Fruit fly (Drosophila melanogaster) whole organism, embryonic: ENCODE measurements around the gene CG13081.

Experiments used
- Abd-B ChIP-seq: fragments of 200-800 bp; sonication (Bioruptor generic); optimal IDR thresholded peaks from 2 replicates; lab custom pipeline; 2018; ENCODE audit warnings: missing biosample characterization, mild to moderate bottlenecking, missing genetic modification characterization, moderate library complexity
- Adf1 ChIP-seq: fragments of 200-800 bp; sonication (Bioruptor generic); IDR thresholded peaks from 2 replicates; pipeline ENCODE4 v1.3.6; 2022; ENCODE audit warnings: missing biosample characterization, missing genetic modification characterization
- Atf-2 ChIP-seq: fragments of 200-800 bp; sonication (Bioruptor generic); optimal IDR thresholded peaks from 2 replicates; lab custom pipeline; 2016; ENCODE audit warnings: missing biosample characterization, missing genetic modification characterization
- Awh ChIP-seq: fragments of 200-800 bp; sonication (Bioruptor generic); IDR thresholded peaks from 2 replicates; pipeline ENCODE4, ENCODE4 v1.3.6; 2022; ENCODE audit warnings: missing biosample characterization, missing genetic modification characterization
- C15 ChIP-seq: fragments of 200-800 bp; sonication (Bioruptor generic); IDR thresholded peaks from 3 replicates; pipeline ENCODE4 v1.3.6; 2022; ENCODE audit warnings: missing biosample characterization, missing genetic modification characterization
- CG10209 ChIP-seq: fragments of 200-800 bp; sonication (Bioruptor generic); optimal IDR thresholded peaks from 3 replicates; lab custom pipeline; 2017; ENCODE audit warnings: missing biosample characterization, mild to moderate bottlenecking, missing genetic modification characterization, missing genetic modification reagents
- CG10321 ChIP-seq: fragments of 200-800 bp; sonication (Bioruptor generic); IDR thresholded peaks from 2 replicates; pipeline ENCODE4 v1.3.6; 2022; ENCODE audit warnings: missing biosample characterization, missing genetic modification characterization
- CG12104 ChIP-seq: fragments of 200-800 bp; sonication (Bioruptor generic); optimal IDR thresholded peaks from 3 replicates; lab custom pipeline; 2016; ENCODE audit warnings: missing biosample characterization, missing genetic modification characterization
- CG14441 ChIP-seq: fragments of 200-800 bp; sonication (Bioruptor generic); IDR thresholded peaks from 2 replicates; pipeline ENCODE4 v1.3.6; 2022; ENCODE audit warnings: missing biosample characterization, missing genetic modification characterization
- CG14710 ChIP-seq: fragments of 200-800 bp; sonication (Bioruptor generic); optimal IDR thresholded peaks from 3 replicates; lab custom pipeline; 2019; ENCODE audit warnings: missing biosample characterization, mild to moderate bottlenecking, missing genetic modification characterization, moderate library complexity
- CG15073 ChIP-seq: fragments of 200-800 bp; sonication (Bioruptor generic); optimal IDR thresholded peaks from 2 replicates; lab custom pipeline; 2016; ENCODE audit warnings: missing biosample characterization, missing genetic modification characterization
- CG2202 ChIP-seq: fragments of 200-800 bp; sonication (Bioruptor generic); optimal IDR thresholded peaks from 2 replicates; lab custom pipeline; 2018; ENCODE audit warnings: missing biosample characterization, mild to moderate bottlenecking, missing genetic modification characterization
- CG31441 ChIP-seq: fragments of 200-800 bp; sonication (Bioruptor generic); IDR thresholded peaks from 2 replicates; pipeline ENCODE4 v1.3.6; 2022; ENCODE audit warnings: missing biosample characterization, missing genetic modification characterization
- CG3163 ChIP-seq: fragments of 200-800 bp; sonication (Bioruptor generic); optimal IDR thresholded peaks from 3 replicates; lab custom pipeline; 2016; ENCODE audit warnings: missing biosample characterization, missing genetic modification characterization
- CG33557 ChIP-seq: fragments of 200-800 bp; sonication (Bioruptor generic); optimal IDR thresholded peaks from 2 replicates; lab custom pipeline; 2019; ENCODE audit warnings: missing biosample characterization, mild to moderate bottlenecking, missing genetic modification characterization, moderate library complexity
- CG34422 ChIP-seq: fragments of 200-800 bp; sonication (Bioruptor generic); IDR thresholded peaks from 3 replicates; pipeline ENCODE4 v1.3.6; 2022; ENCODE audit warnings: missing biosample characterization, missing genetic modification characterization
- CG6654 ChIP-seq: fragments of 200-800 bp; sonication (Bioruptor generic); optimal IDR thresholded peaks from 2 replicates; lab custom pipeline; 2017; ENCODE audit warnings: missing biosample characterization, mild to moderate bottlenecking, missing genetic modification characterization
- CG6683 ChIP-seq: fragments of 200-800 bp; sonication (Bioruptor generic); optimal IDR thresholded peaks from 2 replicates; lab custom pipeline; 2017; ENCODE audit warnings: missing biosample characterization, mild to moderate bottlenecking, missing genetic modification characterization, missing genetic modification reagents
- CG6765 ChIP-seq: fragments of 200-800 bp; sonication (Bioruptor generic); optimal IDR thresholded peaks from 3 replicates; lab custom pipeline; 2017; ENCODE audit warnings: missing biosample characterization, mild to moderate bottlenecking, missing genetic modification characterization
- CG7786 ChIP-seq: fragments of 200-800 bp; sonication (Bioruptor generic); optimal IDR thresholded peaks from 2 replicates; lab custom pipeline; 2016; ENCODE audit warnings: missing biosample characterization, missing genetic modification characterization
- CG9727 ChIP-seq: fragments of 200-800 bp; sonication (Bioruptor generic); optimal IDR thresholded peaks from 3 replicates; lab custom pipeline; 2017; ENCODE audit warnings: missing biosample characterization, mild to moderate bottlenecking, missing genetic modification characterization
- Dfd ChIP-seq, 2 experiments: fragments of >200 bp; optimal IDR thresholded peaks; 2 replicates each; lab custom pipeline; 2017; ENCODE audit warnings: missing biosample characterization in 2 of 2, missing genetic modification characterization in 2 of 2
- E2f2 ChIP-seq: fragments of 200-800 bp; sonication (Bioruptor generic); IDR thresholded peaks from 2 replicates; pipeline ENCODE4 v1.3.6; 2022; ENCODE audit warnings: missing biosample characterization, missing genetic modification characterization
- Fer2 ChIP-seq: fragments of 200-800 bp; sonication (Bioruptor generic); optimal IDR thresholded peaks from 2 replicates; lab custom pipeline; 2018; ENCODE audit warnings: missing biosample characterization, mild to moderate bottlenecking, missing genetic modification characterization, moderate library complexity
- HLH54F ChIP-seq: fragments of 200-800 bp; sonication (Bioruptor generic); optimal IDR thresholded peaks from 3 replicates; lab custom pipeline; 2016; ENCODE audit warnings: missing biosample characterization, missing genetic modification characterization
- Max ChIP-seq: fragments of 200-800 bp; sonication (Bioruptor generic); optimal IDR thresholded peaks from 2 replicates; lab custom pipeline; 2016; ENCODE audit warnings: missing biosample characterization, mild to moderate bottlenecking, missing genetic modification characterization
- Med ChIP-seq: fragments of 200-800 bp; sonication (Bioruptor generic); peaks from one replicate; lab custom pipeline; 2016; ENCODE audit warnings: missing biosample characterization, missing genetic modification characterization, mild to moderate bottlenecking, inconsistent platforms, moderate library complexity
- NK7.1 ChIP-seq: fragments of 200-800 bp; sonication (Bioruptor generic); optimal IDR thresholded peaks from 3 replicates; lab custom pipeline; 2016; ENCODE audit warnings: missing biosample characterization, missing genetic modification characterization
- Neu2 ChIP-seq: fragments of 200-800 bp; sonication (Bioruptor generic); optimal IDR thresholded peaks from 3 replicates; lab custom pipeline; 2016; ENCODE audit warnings: missing biosample characterization, missing genetic modification characterization, borderline replicate concordance
- Side ChIP-seq: fragments of 200-800 bp; sonication (Bioruptor generic); optimal IDR thresholded peaks from 2 replicates; lab custom pipeline; 2016; ENCODE audit warnings: missing biosample characterization, missing genetic modification characterization
- Vsx1 ChIP-seq: fragments of 200-800 bp; sonication (Bioruptor generic); optimal IDR thresholded peaks from 2 replicates; lab custom pipeline; 2017; ENCODE audit warnings: missing biosample characterization, mild to moderate bottlenecking, missing genetic modification characterization, missing genetic modification reagents
- br ChIP-seq: fragments of >200 bp; optimal IDR thresholded peaks from 2 replicates; lab custom pipeline; 2017
- cg ChIP-seq: fragments of 200-800 bp; sonication (Bioruptor generic); optimal IDR thresholded peaks from 3 replicates; lab custom pipeline; 2019; ENCODE audit warnings: missing biosample characterization, mild to moderate bottlenecking, missing genetic modification characterization, moderate library complexity
- dysf ChIP-seq: fragments of 200-800 bp; sonication (Bioruptor generic); IDR thresholded peaks from 3 replicates; pipeline ENCODE4 v1.3.6; 2022; ENCODE audit warnings: missing biosample characterization, missing genetic modification characterization
- fd64A ChIP-seq: fragments of 200-800 bp; sonication (Bioruptor generic); optimal IDR thresholded peaks from 3 replicates; lab custom pipeline; 2018; ENCODE audit warnings: missing biosample characterization, mild to moderate bottlenecking, missing genetic modification characterization
- gfzf ChIP-seq: fragments of 200-800 bp; sonication (Bioruptor generic); optimal IDR thresholded peaks from 2 replicates; lab custom pipeline; 2016; ENCODE audit warnings: missing biosample characterization, mild to moderate bottlenecking, missing genetic modification characterization, moderate library complexity
- gsb ChIP-seq: fragments of 200-800 bp; sonication (Bioruptor generic); IDR thresholded peaks from 2 replicates; pipeline ENCODE4 v1.3.6; 2022; ENCODE audit warnings: missing biosample characterization, missing genetic modification characterization
- jing ChIP-seq: fragments of 200-800 bp; sonication (Bioruptor generic); optimal IDR thresholded peaks from 2 replicates; lab custom pipeline; 2018; ENCODE audit warnings: missing biosample characterization, mild to moderate bottlenecking, missing genetic modification characterization
- kah ChIP-seq: fragments of 200-800 bp; sonication (Bioruptor generic); optimal IDR thresholded peaks from 2 replicates; lab custom pipeline; 2018; ENCODE audit warnings: missing biosample characterization, mild to moderate bottlenecking, missing genetic modification characterization
- lmd ChIP-seq: fragments of 200-800 bp; sonication (Bioruptor generic); IDR thresholded peaks from 2 replicates; pipeline ENCODE4 v1.3.6; 2022; ENCODE audit warnings: missing biosample characterization, missing genetic modification characterization
- lov ChIP-seq, 2 experiments: fragments of 200-800 bp in 1 of 2; fragments of >200 bp in 1 of 2; sonication (Bioruptor generic) in 1 of 2; IDR thresholded peaks in 1 of 2; optimal IDR thresholded peaks in 1 of 2; 2 replicates in 1 of 2; 3 replicates in 1 of 2; pipeline versions ENCODE4 v1.3.6 to Lab custom; 2017 to 2022; ENCODE audit warnings: missing biosample characterization in 1 of 2, missing genetic modification characterization in 1 of 2
- mirr ChIP-seq: fragments of 200-800 bp; sonication (Bioruptor generic); optimal IDR thresholded peaks from 3 replicates; lab custom pipeline; 2018; ENCODE audit warnings: missing biosample characterization, mild to moderate bottlenecking, missing genetic modification characterization
- otp ChIP-seq: fragments of 200-800 bp; sonication (Bioruptor generic); IDR thresholded peaks from 3 replicates; pipeline ENCODE4, ENCODE4 v1.3.6; 2022; ENCODE audit warnings: missing biosample characterization, missing genetic modification characterization
- peb ChIP-seq: fragments of 200-800 bp; sonication (Bioruptor generic); IDR thresholded peaks from 2 replicates; pipeline ENCODE4 v1.3.6; 2022; ENCODE audit warnings: missing biosample characterization, missing genetic modification characterization
- shn ChIP-seq: fragments of 200-800 bp; sonication (Bioruptor generic); optimal IDR thresholded peaks from 3 replicates; lab custom pipeline; 2016; ENCODE audit warnings: missing biosample characterization, missing genetic modification characterization
- slp2 ChIP-seq: fragments of 200-800 bp; sonication (Bioruptor generic); optimal IDR thresholded peaks from 2 replicates; lab custom pipeline; 2016; ENCODE audit warnings: missing biosample characterization, missing genetic modification characterization
- ssp ChIP-seq: fragments of 200-800 bp; sonication (Bioruptor generic); IDR thresholded peaks from 2 replicates; pipeline ENCODE4 v1.3.6; 2022; ENCODE audit warnings: missing biosample characterization, missing genetic modification characterization
- tll ChIP-seq, 2 experiments: fragments of 200-800 bp in 1 of 2; fragments of >200 bp in 1 of 2; sonication (Bioruptor generic) in 1 of 2; optimal IDR thresholded peaks; 2 replicates each; lab custom pipeline; 2017 to 2019; ENCODE audit warnings: missing biosample characterization in 2 of 2, missing genetic modification characterization in 2 of 2, mild to moderate bottlenecking in 1 of 2, moderate library complexity in 1 of 2
- usp ChIP-seq: fragments of >200 bp; optimal IDR thresholded peaks from 2 replicates; lab custom pipeline; 2017; ENCODE audit warnings: missing biosample characterization, missing genetic modification characterization
- yki ChIP-seq: fragments of >200 bp; optimal IDR thresholded peaks from 3 replicates; lab custom pipeline; 2018

CG13081 gene

dm6 chr2L:19572496-19573317 is 32.3 kb downstream of the CG13081 start (continued):
- TF ChIP-seq lmd (GFP tag; lab: Robert Waterston, UW) = peak; percentile 52
- TF ChIP-seq ssp = no peak
- peak; percentile 73 for TF ChIP-seq Med
- TF ChIP-seq Side (GFP tag; lab: Kevin White, UChicago) = peak; percentile 27
- no peak; the same call in 2 of the 3 replicates for TF ChIP-seq otp (GFP tag; lab: Robert Waterston, UW)
- peak; percentile 26 for TF ChIP-seq slp2
- peak; percentile 45 for TF ChIP-seq CG6765 (GFP tag; lab: Kevin White, UChicago)
- TF ChIP-seq Fer2 = peak; percentile 40
- peak; percentile 33 for TF ChIP-seq jing (GFP tag; lab: Kevin White, UChicago)
- TF ChIP-seq Abd-B (GFP tag; lab: Kevin White, UChicago) = peak; percentile 49
- peak; percentile 26 for TF ChIP-seq shn
- TF ChIP-seq NK7.1 (GFP tag; lab: Kevin White, UChicago) = peak; percentile 46
- peak; percentile 27 for TF ChIP-seq CG33557 (GFP tag; lab: Kevin White, UChicago)
- TF ChIP-seq tll (GFP tag; optimal IDR thresholded peaks at IDR 0.05; lab: Kevin White, UChicago) = no peak
- peak; percentile 43 for TF ChIP-seq CG6683
- TF ChIP-seq CG31441 (GFP tag; lab: Robert Waterston, UW) = peak; percentile 67
- TF ChIP-seq CG10209 = peak; percentile 75
- peak; percentile 71 for TF ChIP-seq HLH54F (GFP tag; lab: Kevin White, UChicago)
- peak; percentile 46 for TF ChIP-seq yki
- no peak; the same call in 1 of the 2 replicates for TF ChIP-seq Adf1 (GFP tag; lab: Robert Waterston, UW)
- TF ChIP-seq dysf (GFP tag; lab: Robert Waterston, UW) = peak; percentile 75
- no peak for TF ChIP-seq C15 (GFP tag; lab: Robert Waterston, UW)
- TF ChIP-seq Max (GFP tag; lab: Kevin White, UChicago) = peak; percentile 57
- TF ChIP-seq CG6654 = no peak
- no peak for TF ChIP-seq kah (GFP tag; lab: Kevin White, UChicago)
- TF ChIP-seq CG34422 (GFP tag; lab: Robert Waterston, UW) = peak; percentile 69; the same call in 2 of the 3 replicates
- no peak for TF ChIP-seq Neu2 (GFP tag; lab: Kevin White, UChicago)
- no peak for TF ChIP-seq CG15073 (GFP tag; lab: Kevin White, UChicago)
- no peak for TF ChIP-seq Awh
- TF ChIP-seq Dfd (GFP tag; optimal IDR thresholded peaks at IDR 0.05; lab: Kevin White, UChicago) = no peak
- TF ChIP-seq CG3163 (GFP tag; lab: Kevin White, UChicago) = no peak
- TF ChIP-seq CG10321 (GFP tag; lab: Robert Waterston, UW) = no peak
- TF ChIP-seq lov (optimal IDR thresholded peaks at IDR 0.05; lab: Kevin White, UChicago) = no peak
- TF ChIP-seq lov (GFP tag; IDR thresholded peaks at IDR 0.05; lab: Robert Waterston, UW) = no peak
- TF ChIP-seq CG7786 (GFP tag; lab: Kevin White, UChicago) = peak; percentile 54
- TF ChIP-seq Vsx1 = peak; percentile 36
- no peak for TF ChIP-seq E2f2 (GFP tag; lab: Robert Waterston, UW)
- TF ChIP-seq CG12104 (GFP tag; lab: Kevin White, UChicago) = peak; percentile 38
- TF ChIP-seq CG9727 (GFP tag; lab: Kevin White, UChicago) = peak; percentile 72
- TF ChIP-seq br (lab: Kevin White, UChicago) = no peak
- no peak for TF ChIP-seq cg (GFP tag; lab: Kevin White, UChicago)
- TF ChIP-seq peb (GFP tag; lab: Robert Waterston, UW) = no peak
- peak; percentile 66 for TF ChIP-seq CG14441 (GFP tag; lab: Robert Waterston, UW)
- peak; percentile 37 for TF ChIP-seq Atf-2 (GFP tag; lab: Kevin White, UChicago)
- peak; percentile 29 for TF ChIP-seq mirr
- peak; percentile 37 for TF ChIP-seq CG14710
- no peak for TF ChIP-seq gsb (GFP tag; lab: Robert Waterston, UW)
- no peak for TF ChIP-seq fd64A (GFP tag; lab: Kevin White, UChicago)
- no peak for TF ChIP-seq gfzf (GFP tag; lab: Kevin White, UChicago)
- TF ChIP-seq usp (GFP tag; lab: Kevin White, UChicago) = no peak
- peak; percentile 42 for TF ChIP-seq CG2202 (tag; lab: Kevin White, UChicago)
